Fruit fly (Drosophila melanogaster): ENCODE data around the gene Snmp1.
A peak's percentile ranks its signal among the peaks of the same experiment; 100 is the strongest.

Snmp1 gene

DNA sequence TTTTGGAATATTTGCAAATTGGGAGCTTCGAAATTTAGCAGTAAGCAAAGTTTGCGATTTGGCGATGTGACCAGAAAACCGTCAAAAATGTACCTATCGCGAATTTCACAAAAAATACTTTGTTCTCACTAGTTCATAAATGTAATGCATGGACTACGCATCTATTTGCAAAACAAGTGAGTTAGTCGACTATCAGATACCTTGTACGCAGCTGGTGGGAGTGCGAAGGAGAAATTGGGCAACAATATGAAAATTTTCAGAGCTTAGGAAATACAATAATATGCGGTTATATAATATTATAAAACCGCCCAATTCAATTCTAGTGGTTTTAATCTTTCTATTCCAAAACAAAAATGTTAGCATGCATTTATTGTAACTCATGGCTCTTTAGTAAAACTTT lies 49.2 kb downstream of the Snmp1 start, which contains the start of gene Bdbt (continued):
- no peak for TF ChIP-seq Stat92E (GFP tag; optimal IDR thresholded peaks at IDR 0.05)
- no peak for TF ChIP-seq CG6254 (GFP tag; optimal IDR thresholded peaks at IDR 0.05)
- peak; percentile 96 for TF ChIP-seq nerfin-2 (GFP tag; IDR thresholded peaks at IDR 0.05; ENCODE audit: partially characterized antibody)
- TF ChIP-seq ftz-f1 (GFP tag; optimal IDR thresholded peaks at IDR 0.05) = no peak
- no peak for TF ChIP-seq bab2 (GFP tag; optimal IDR thresholded peaks at IDR 0.05)
- no peak for TF ChIP-seq CG6854 (GFP tag; optimal IDR thresholded peaks at IDR 0.05)
- no peak for TF ChIP-seq mirr (GFP tag; optimal IDR thresholded peaks at IDR 0.05)
- TF ChIP-seq CG17829 (tag; optimal IDR thresholded peaks at IDR 0.05) = no peak
- no peak for TF ChIP-seq CG6765 (GFP tag; optimal IDR thresholded peaks at IDR 0.05)
- TF ChIP-seq Optix (GFP tag; IDR thresholded peaks at IDR 0.05) = no peak
- TF ChIP-seq chif (GFP tag; optimal IDR thresholded peaks at IDR 0.05) = peak in 1 of 2 experiments; percentile 25
- TF ChIP-seq salm (tag; optimal IDR thresholded peaks at IDR 0.05) = no peak
- 0 out of 2 replicates have a peak, but pooled peaks have one; percentile 22 for TF ChIP-seq hbn (GFP tag; IDR thresholded peaks at IDR 0.05; ENCODE audit: partially characterized antibody)
- no peak for TF ChIP-seq CG8924 (tag; optimal IDR thresholded peaks at IDR 0.05)
- TF ChIP-seq oc (tag; optimal IDR thresholded peaks at IDR 0.05) = no peak
- TF ChIP-seq CG12769 (tag; optimal IDR thresholded peaks at IDR 0.05) = no peak
- no peak for TF ChIP-seq Sry-β (GFP tag; optimal IDR thresholded peaks at IDR 0.05)
- no peak for TF ChIP-seq CG12104 (GFP tag; optimal IDR thresholded peaks at IDR 0.05)
- TF ChIP-seq Hey (tag; optimal IDR thresholded peaks at IDR 0.05) = no peak

DNA sequence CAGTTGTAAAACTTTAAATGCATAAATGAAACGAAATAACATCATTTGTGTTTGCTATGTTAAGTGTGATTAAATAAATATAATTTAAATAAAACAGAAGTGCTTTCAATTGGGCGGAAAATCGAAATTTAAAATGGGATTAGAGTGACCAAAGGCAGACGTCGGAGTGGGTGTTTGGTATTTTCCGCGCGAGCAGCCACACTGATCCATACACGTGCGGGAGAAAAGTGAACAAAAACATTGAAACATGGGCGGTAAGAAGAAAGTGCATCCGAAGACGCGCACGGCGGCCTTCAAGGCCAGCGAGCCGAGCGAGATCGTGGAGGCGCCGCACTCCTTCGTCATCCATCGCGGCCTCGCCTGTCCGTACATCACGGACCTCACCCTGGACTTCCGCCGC lies 51.9 kb downstream of the Snmp1 start, which contains the start of gene ppan:
Gene ppan, plus strand, starts transcription at position 198 of the 400 bp plus-strand sequence.
- TF ChIP-seq CG34422 (GFP tag; IDR thresholded peaks at IDR 0.05) = peak; percentile 77; the same call in 2 of the 3 replicates
- peak; percentile 17; the same call in 1 of the 3 replicates for TF ChIP-seq Opbp (GFP tag; IDR thresholded peaks at IDR 0.05; ENCODE audit: partially characterized antibody)
- TF ChIP-seq CG15514 (GFP tag; optimal IDR thresholded peaks at IDR 0.05) = peak; percentile 66
- TF ChIP-seq CG14710 (tag; optimal IDR thresholded peaks at IDR 0.05) = peak; percentile 42
- 0 out of 2 replicates have a peak, but pooled peaks have one; percentile 8 for TF ChIP-seq vvl (GFP tag; IDR thresholded peaks at IDR 0.05)
- no peak for TF ChIP-seq Nf-YB (GFP tag; optimal IDR thresholded peaks at IDR 0.05)
- TF ChIP-seq CG2116 (GFP tag; optimal IDR thresholded peaks at IDR 0.05) = peak; percentile 44
- peak; percentile 75 for TF ChIP-seq stwl (tag; optimal IDR thresholded peaks at IDR 0.05)
- peak; percentile 41 for TF ChIP-seq CTCF (GFP tag; optimal IDR thresholded peaks at IDR 0.05)
- TF ChIP-seq E2f2 (GFP tag; IDR thresholded peaks at IDR 0.05) = peak; percentile 91
- TF ChIP-seq Bgb (GFP tag; IDR thresholded peaks at IDR 0.05; ENCODE audit: partially characterized antibody) = peak; percentile 53
- no peak for TF ChIP-seq jing (GFP tag; optimal IDR thresholded peaks at IDR 0.05)
- TF ChIP-seq Scr (GFP tag; IDR thresholded peaks at IDR 0.05; ENCODE audit: partially characterized antibody) = peak; percentile 33
- no peak for TF ChIP-seq nerfin-1 (tag; optimal IDR thresholded peaks at IDR 0.05)
- no peak for TF ChIP-seq Eip74EF (GFP tag; optimal IDR thresholded peaks at IDR 0.05)
- TF ChIP-seq CG3847 (GFP tag; IDR thresholded peaks at IDR 0.05) = peak; percentile 53; the same call in 1 of the 2 replicates
- peak; percentile 25; the same call in 1 of the 3 replicates for TF ChIP-seq CG34224 (GFP tag; IDR thresholded peaks at IDR 0.05; ENCODE audit: partially characterized antibody)
- peak; percentile 11 for TF ChIP-seq CG17829 (tag; optimal IDR thresholded peaks at IDR 0.05)
- TF ChIP-seq unc-4 (GFP tag; IDR thresholded peaks at IDR 0.05; ENCODE audit: partially characterized antibody) = peak; percentile 35; the same call in 1 of the 2 replicates
- peak; percentile 3 for TF ChIP-seq sens (GFP tag)
- TF ChIP-seq Dbx (GFP tag; IDR thresholded peaks at IDR 0.05) = 0 out of 3 replicates have a peak, but pooled peaks have one; percentile 10
- peak; percentile 58 for TF ChIP-seq Ets97D (GFP tag; optimal IDR thresholded peaks at IDR 0.05)
- TF ChIP-seq knrl (GFP tag; IDR thresholded peaks at IDR 0.05; ENCODE audit: partially characterized antibody) = peak; percentile 44; the same call in 1 of the 3 replicates
- TF ChIP-seq CG9727 (GFP tag; optimal IDR thresholded peaks at IDR 0.05) = no peak
- no peak for TF ChIP-seq odd (GFP tag; optimal IDR thresholded peaks at IDR 0.05)
- TF ChIP-seq trem (tag; optimal IDR thresholded peaks at IDR 0.05) = peak; percentile 33
- TF ChIP-seq ssp (GFP tag; IDR thresholded peaks at IDR 0.05) = peak; percentile 46
- peak; percentile 64 for TF ChIP-seq CG13287 (GFP tag; IDR thresholded peaks at IDR 0.05; ENCODE audit: partially characterized antibody)
- peak; percentile 30; the same call in 1 of the 3 replicates for TF ChIP-seq ci (GFP tag; IDR thresholded peaks at IDR 0.05)
- TF ChIP-seq CG9797 (GFP tag; optimal IDR thresholded peaks at IDR 0.05) = peak; percentile 87
- TF ChIP-seq CG10267 (tag; optimal IDR thresholded peaks at IDR 0.05) = peak; percentile 31
